Fruit fly (Drosophila melanogaster) whole organism, pupa: Measurements from ENCODE around the gene CG1105.

Source experiments
- CG12605 ChIP-seq: fragments of 200-800 bp; sonication (Bioruptor generic); IDR thresholded peaks from 2 replicates; pipeline ENCODE4 v1.3.6; 2022; ENCODE audit warnings: missing biosample characterization, missing genetic modification characterization
- CG17806 ChIP-seq: fragments of 200-800 bp; sonication (Bioruptor generic); optimal IDR thresholded peaks from 2 replicates; lab custom pipeline; 2018; ENCODE audit warnings: missing biosample characterization, mild to moderate bottlenecking, missing genetic modification characterization, moderate library complexity
- CG4496 ChIP-seq: fragments of 200-800 bp; sonication (Bioruptor generic); IDR thresholded peaks from 3 replicates; pipeline ENCODE4 v1.3.6; 2022; ENCODE audit warnings: missing biosample characterization, missing genetic modification characterization
- CG9948 ChIP-seq: fragments of 200-800 bp; sonication (Bioruptor generic); optimal IDR thresholded peaks from 2 replicates; lab custom pipeline; 2018; ENCODE audit warnings: missing biosample characterization, mild to moderate bottlenecking, missing genetic modification characterization, moderate library complexity
- D1 ChIP-seq: fragments of 200-800 bp; sonication (Bioruptor generic); optimal IDR thresholded peaks from 2 replicates; lab custom pipeline; 2018; ENCODE audit warnings: missing biosample characterization, mild to moderate bottlenecking, missing genetic modification characterization, moderate library complexity
- EcR ChIP-seq: fragments of 200-800 bp; sonication (Bioruptor generic); optimal IDR thresholded peaks from 3 replicates; lab custom pipeline; 2019; ENCODE audit warnings: missing biosample characterization, missing genetic modification characterization, mild to moderate bottlenecking, moderate library complexity, missing genetic modification reagents
- Pif1A ChIP-seq: fragments of 200-800 bp; sonication (Bioruptor generic); optimal IDR thresholded peaks from 3 replicates; lab custom pipeline; 2016; ENCODE audit warnings: missing biosample characterization, missing genetic modification characterization
- Pif1B ChIP-seq: fragments of 200-800 bp; sonication (Bioruptor generic); optimal IDR thresholded peaks from 3 replicates; lab custom pipeline; 2016; ENCODE audit warnings: missing biosample characterization, missing genetic modification characterization
- fd96Ca ChIP-seq: fragments of 200-800 bp; sonication (Bioruptor generic); IDR thresholded peaks from 3 replicates; pipeline ENCODE4 v1.3.6; 2022; ENCODE audit warnings: missing biosample characterization, missing genetic modification characterization

dm6 chr3R:7025241-7025640 is 41.7 kb downstream of the CG1105 start:
- TF ChIP-seq Pif1A (peak; percentile 38), D1 (tag; lab: Kevin White, UChicago) (no peak), Pif1B (GFP tag; lab: Kevin White, UChicago) (peak; percentile 42), CG9948 (tag; lab: Kevin White, UChicago) (peak; percentile 71), fd96Ca (GFP tag; lab: Robert Waterston, UW) (no peak), EcR (GFP tag; lab: Kevin White, UChicago) (no peak), CG4496 (GFP tag; lab: Robert Waterston, UW) (no peak), CG17806 (tag; lab: Kevin White, UChicago) (peak; percentile 58), CG12605 (GFP tag; lab: Robert Waterston, UW) (no peak)
